Worm (Caenorhabditis elegans) whole organism, midembryonic: ENCODE data around the gene cpg-18.

ENCODE experiments used
- T22C8.4 ChIP-seq: fragments of 200-800 bp; sonication (Bioruptor generic); IDR thresholded peaks from 2 replicates; pipeline ENCODE4 v1.3.6; 2022; ENCODE audit warnings: missing genetic modification characterization, missing compliant biosample characterization
- cog-1 ChIP-seq: sonication (generic microtip); optimal IDR thresholded peaks from 2 replicates; lab custom pipeline; 2016; ENCODE audit warnings: missing genetic modification characterization, missing compliant biosample characterization
- flt-1 ChIP-seq: fragments of 200-800 bp; sonication (Bioruptor generic); IDR thresholded peaks from 2 replicates; pipeline ENCODE4 v1.3.6; 2022; ENCODE audit warnings: missing genetic modification characterization, missing compliant biosample characterization
- klf-2 ChIP-seq: fragments of 200-800 bp; sonication (Bioruptor generic); conservative IDR thresholded peaks from 2 replicates; pipeline ENCODE4 v1.3.6; 2022; ENCODE audit warnings: missing genetic modification reagents, missing genetic modification characterization, missing compliant biosample characterization
- med-1 ChIP-seq: sonication (generic microtip); optimal IDR thresholded peaks from 2 replicates; lab custom pipeline; 2017; ENCODE audit warnings: missing genetic modification characterization, mild to moderate bottlenecking, missing compliant biosample characterization, antibody characterized with exemption, missing genetic modification reagents; ENCODE audit not compliant: insufficient read depth
- tab-1 ChIP-seq: fragments of 200-800 bp; sonication (Bioruptor generic); IDR thresholded peaks from 2 replicates; pipeline ENCODE4 v1.3.6; 2022; ENCODE audit warnings: missing genetic modification characterization, missing compliant biosample characterization
- ztf-23 ChIP-seq: fragments of 200-800 bp; sonication (Bioruptor generic); IDR thresholded peaks from 2 replicates; pipeline ENCODE4 v1.3.6; 2022; ENCODE audit warnings: missing genetic modification reagents, missing genetic modification characterization, missing compliant biosample characterization
- ztf-29 ChIP-seq: fragments of 200-800 bp; sonication (Bioruptor generic); IDR thresholded peaks from 2 replicates; pipeline ENCODE4 v1.3.6; 2022; ENCODE audit warnings: missing genetic modification reagents, missing genetic modification characterization, missing compliant biosample characterization

- no peak for TF ChIP-seq ztf-23
- TF ChIP-seq flt-1: no peak
- no peak for TF ChIP-seq med-1 (GFP tag; lab: Kevin White, UChicago)
- TF ChIP-seq tab-1 (GFP tag; lab: Robert Waterston, UW): no peak
- TF ChIP-seq klf-2: no peak
- TF ChIP-seq ztf-29 (GFP tag; lab: Robert Waterston, UW): no peak
- TF ChIP-seq T22C8.4 (GFP tag; lab: Robert Waterston, UW): no peak
- TF ChIP-seq cog-1: no peak
Measured at ce11 chrIV:5752704-5753103, 17.9 kb downstream of the cpg-18 start.
